Worm (Caenorhabditis elegans): ENCODE measurements around the gene che-6.

The che-6 gene

ce11 chrIV:2111300-2111874 lies at the start of gene che-6:
TSS of gene che-6 (minus strand) at chrIV:2111408.
- TF ChIP-seq W03F9.2 (tag; optimal IDR thresholded peaks at IDR 0.05) = no peak
- no peak for TF ChIP-seq him-1 (tag; optimal IDR thresholded peaks at IDR 0.05)
- TF ChIP-seq dao-5 (tag; optimal IDR thresholded peaks at IDR 0.05) = no peak

- TF ChIP-seq W03F9.2 (tag; optimal IDR thresholded peaks at IDR 0.05) = no peak
- TF ChIP-seq dao-5 (tag; optimal IDR thresholded peaks at IDR 0.05) = no peak
- no peak for TF ChIP-seq him-1 (tag; optimal IDR thresholded peaks at IDR 0.05)
Measured at ce11 chrIV:2159069-2159468, 47.9 kb upstream of the che-6 start, which contains the start of gene gcy-37. TSS of gene gcy-37 (minus strand) at chrIV:2159169.

ce11 chrIV:2156239-2156638 lies 45.0 kb upstream of the che-6 start:
- TF ChIP-seq him-1 (tag; optimal IDR thresholded peaks at IDR 0.05) = no peak
- TF ChIP-seq W03F9.2 (tag; optimal IDR thresholded peaks at IDR 0.05) = no peak
- no peak for TF ChIP-seq dao-5 (tag; optimal IDR thresholded peaks at IDR 0.05)

- TF ChIP-seq dao-5 (tag; optimal IDR thresholded peaks at IDR 0.05) (no peak), W03F9.2 (tag; optimal IDR thresholded peaks at IDR 0.05) (no peak), him-1 (tag; optimal IDR thresholded peaks at IDR 0.05) (no peak)
Measured at ce11 chrIV:2149247-2149756, 38.1 kb upstream of the che-6 start, which contains the start of gene C54E4.5. TSS of gene C54E4.5 (minus strand) at chrIV:2149297.

- TF ChIP-seq W03F9.2 (tag; optimal IDR thresholded peaks at IDR 0.05) = no peak
- no peak for TF ChIP-seq dao-5 (tag; optimal IDR thresholded peaks at IDR 0.05)
- TF ChIP-seq him-1 (tag; optimal IDR thresholded peaks at IDR 0.05) = no peak
Measured at ce11 chrIV:2142320-2142719, 31.1 kb upstream of the che-6 start.

ce11 chrIV:2140543-2140942 lies 29.3 kb upstream of the che-6 start, which contains the start of gene C54E4.12:
TSS of gene C54E4.12 (minus strand) at chrIV:2140643.
- TF ChIP-seq dao-5 (tag; optimal IDR thresholded peaks at IDR 0.05) = no peak

- TF ChIP-seq W03F9.2 (tag; optimal IDR thresholded peaks at IDR 0.05) (no peak), dao-5 (tag; optimal IDR thresholded peaks at IDR 0.05) (no peak), him-1 (tag; optimal IDR thresholded peaks at IDR 0.05) (no peak)
Measured at ce11 chrIV:2137478-2137877, 26.3 kb upstream of the che-6 start.

- TF ChIP-seq dao-5 (tag; optimal IDR thresholded peaks at IDR 0.05) (no peak), him-1 (tag; optimal IDR thresholded peaks at IDR 0.05) (no peak), W03F9.2 (tag; optimal IDR thresholded peaks at IDR 0.05) (no peak)
Measured at ce11 chrIV:2136607-2137006, 25.4 kb upstream of the che-6 start, which contains the start of gene test-1. TSS of gene test-1 (plus strand) at chrIV:2136951.

- TF ChIP-seq W03F9.2 (tag; optimal IDR thresholded peaks at IDR 0.05) (no peak), dao-5 (tag; optimal IDR thresholded peaks at IDR 0.05) (no peak), him-1 (tag; optimal IDR thresholded peaks at IDR 0.05) (no peak)
Measured at ce11 chrIV:2133431-2133940, 22.3 kb upstream of the che-6 start, which contains the start of gene C23H5.12. TSS of gene C23H5.12 (plus strand) at chrIV:2133481.

ce11 chrIV:2130714-2131113 lies 19.5 kb upstream of the che-6 start, which contains the start of gene prmt-6:
TSS of gene prmt-6 (plus strand) at chrIV:2130965.
- no peak for TF ChIP-seq dao-5 (tag; optimal IDR thresholded peaks at IDR 0.05)
- no peak for TF ChIP-seq W03F9.2 (tag; optimal IDR thresholded peaks at IDR 0.05)
- no peak for TF ChIP-seq him-1 (tag; optimal IDR thresholded peaks at IDR 0.05)

- no peak for TF ChIP-seq dao-5 (tag; optimal IDR thresholded peaks at IDR 0.05)
- no peak for TF ChIP-seq him-1 (tag; optimal IDR thresholded peaks at IDR 0.05)
- no peak for TF ChIP-seq W03F9.2 (tag; optimal IDR thresholded peaks at IDR 0.05)
Measured at ce11 chrIV:2128761-2129160, 17.6 kb upstream of the che-6 start, which contains the start of gene grl-20. TSS of gene grl-20 (minus strand) at chrIV:2128861.

ce11 chrIV:2127375-2127774 lies 16.2 kb upstream of the che-6 start:
- TF ChIP-seq him-1 (tag; optimal IDR thresholded peaks at IDR 0.05) = no peak
- no peak for TF ChIP-seq W03F9.2 (tag; optimal IDR thresholded peaks at IDR 0.05)
- TF ChIP-seq dao-5 (tag; optimal IDR thresholded peaks at IDR 0.05) = no peak

ce11 chrIV:2122488-2122887 lies 11.3 kb upstream of the che-6 start, which contains the start of gene glb-7:
TSS of gene glb-7 (plus strand) at chrIV:2122788.
- TF ChIP-seq W03F9.2 (tag; optimal IDR thresholded peaks at IDR 0.05) = no peak
- no peak for TF ChIP-seq him-1 (tag; optimal IDR thresholded peaks at IDR 0.05)
- no peak for TF ChIP-seq dao-5 (tag; optimal IDR thresholded peaks at IDR 0.05)

- TF ChIP-seq dao-5 (tag; optimal IDR thresholded peaks at IDR 0.05) (no peak), W03F9.2 (tag; optimal IDR thresholded peaks at IDR 0.05) (no peak), him-1 (tag; optimal IDR thresholded peaks at IDR 0.05) (no peak)
Measured at ce11 chrIV:2117268-2117667, 6.1 kb upstream of the che-6 start.
